Fruit fly (Drosophila melanogaster) whole organism, pupa: Measurements from ENCODE around the gene SLC5A11.

ENCODE experiments used
- CG10348 ChIP-seq: fragments of 200-800 bp; sonication (Bioruptor generic); IDR thresholded peaks from 2 replicates; pipeline ENCODE4 v1.3.6; 2022; ENCODE audit warnings: missing biosample characterization, missing genetic modification characterization
- CG12605 ChIP-seq: fragments of 200-800 bp; sonication (Bioruptor generic); IDR thresholded peaks from 2 replicates; pipeline ENCODE4 v1.3.6; 2022; ENCODE audit warnings: missing biosample characterization, missing genetic modification characterization
- CG13204 ChIP-seq: fragments of 200-800 bp; sonication (Bioruptor generic); optimal IDR thresholded peaks from 2 replicates; lab custom pipeline; 2018; ENCODE audit warnings: missing biosample characterization, mild to moderate bottlenecking, missing genetic modification characterization, moderate library complexity
- CG14655 ChIP-seq: fragments of 200-800 bp; sonication (Bioruptor generic); optimal IDR thresholded peaks from 3 replicates; lab custom pipeline; 2017; ENCODE audit warnings: mild to moderate bottlenecking, missing biosample characterization, missing genetic modification reagents, missing genetic modification characterization
- CG15710 ChIP-seq: fragments of 200-800 bp; sonication (Bioruptor generic); optimal IDR thresholded peaks from 2 replicates; lab custom pipeline; 2018; ENCODE audit warnings: missing biosample characterization, mild to moderate bottlenecking, missing genetic modification characterization, moderate library complexity
- CG17806 ChIP-seq: fragments of 200-800 bp; sonication (Bioruptor generic); optimal IDR thresholded peaks from 2 replicates; lab custom pipeline; 2018; ENCODE audit warnings: missing biosample characterization, mild to moderate bottlenecking, missing genetic modification characterization, moderate library complexity
- CG32121 ChIP-seq: fragments of 200-800 bp; sonication (Bioruptor generic); IDR thresholded peaks from 2 replicates; pipeline ENCODE4 v1.3.6; 2022; ENCODE audit warnings: missing biosample characterization, missing genetic modification characterization
- CG34367 ChIP-seq: fragments of 200-800 bp; sonication (Bioruptor generic); optimal IDR thresholded peaks from 2 replicates; lab custom pipeline; 2018; ENCODE audit warnings: missing biosample characterization, mild to moderate bottlenecking, missing genetic modification characterization
- CG4496 ChIP-seq: fragments of 200-800 bp; sonication (Bioruptor generic); IDR thresholded peaks from 3 replicates; pipeline ENCODE4 v1.3.6; 2022; ENCODE audit warnings: missing biosample characterization, missing genetic modification characterization
- CG8159 ChIP-seq: fragments of 200-800 bp; sonication (Bioruptor generic); optimal IDR thresholded peaks from 3 replicates; lab custom pipeline; 2018; ENCODE audit warnings: missing biosample characterization, mild to moderate bottlenecking, missing genetic modification characterization, moderate library complexity
- CG8301 ChIP-seq: fragments of 200-800 bp; sonication (Bioruptor generic); optimal IDR thresholded peaks from 2 replicates; lab custom pipeline; 2018; ENCODE audit warnings: missing biosample characterization, mild to moderate bottlenecking, missing genetic modification characterization
- CG9948 ChIP-seq: fragments of 200-800 bp; sonication (Bioruptor generic); optimal IDR thresholded peaks from 2 replicates; lab custom pipeline; 2018; ENCODE audit warnings: missing biosample characterization, mild to moderate bottlenecking, missing genetic modification characterization, moderate library complexity
- D1 ChIP-seq: fragments of 200-800 bp; sonication (Bioruptor generic); optimal IDR thresholded peaks from 2 replicates; lab custom pipeline; 2018; ENCODE audit warnings: missing biosample characterization, mild to moderate bottlenecking, missing genetic modification characterization, moderate library complexity
- EcR ChIP-seq: fragments of 200-800 bp; sonication (Bioruptor generic); optimal IDR thresholded peaks from 3 replicates; lab custom pipeline; 2019; ENCODE audit warnings: missing biosample characterization, missing genetic modification characterization, mild to moderate bottlenecking, moderate library complexity, missing genetic modification reagents
- Ets98B ChIP-seq: fragments of 200-800 bp; sonication (Bioruptor generic); IDR thresholded peaks from 2 replicates; pipeline ENCODE4 v1.3.6; 2022; ENCODE audit warnings: missing biosample characterization, missing genetic modification characterization
- Pif1A ChIP-seq: fragments of 200-800 bp; sonication (Bioruptor generic); optimal IDR thresholded peaks from 3 replicates; lab custom pipeline; 2016; ENCODE audit warnings: missing biosample characterization, missing genetic modification characterization
- Pif1B ChIP-seq: fragments of 200-800 bp; sonication (Bioruptor generic); optimal IDR thresholded peaks from 3 replicates; lab custom pipeline; 2016; ENCODE audit warnings: missing biosample characterization, missing genetic modification characterization
- Snoo ChIP-seq: fragments of 200-800 bp; sonication (Bioruptor generic); optimal IDR thresholded peaks from 3 replicates; lab custom pipeline; 2017; ENCODE audit warnings: missing biosample characterization, mild to moderate bottlenecking, missing genetic modification characterization, inconsistent platforms
- fd96Ca ChIP-seq: fragments of 200-800 bp; sonication (Bioruptor generic); IDR thresholded peaks from 3 replicates; pipeline ENCODE4 v1.3.6; 2022; ENCODE audit warnings: missing biosample characterization, missing genetic modification characterization
- gl ChIP-seq: fragments of 200-800 bp; sonication (Bioruptor generic); optimal IDR thresholded peaks from 2 replicates; lab custom pipeline; 2018; ENCODE audit warnings: missing biosample characterization, mild to moderate bottlenecking, missing genetic modification characterization
- rn ChIP-seq: fragments of 200-800 bp; sonication (Bioruptor generic); IDR thresholded peaks from 2 replicates; pipeline ENCODE4 v1.3.6; 2022; ENCODE audit warnings: missing biosample characterization, missing genetic modification characterization

SLC5A11 gene

dm6 chr2L:8170600-8171182, 34.2 kb downstream of the SLC5A11 start:
- no peak for TF ChIP-seq CG9948 (tag; lab: Kevin White, UChicago)
- TF ChIP-seq CG17806, result no peak
- TF ChIP-seq Ets98B (GFP tag; lab: Robert Waterston, UW), result no peak
- TF ChIP-seq gl (tag; lab: Kevin White, UChicago), result no peak
- no peak for TF ChIP-seq Snoo (tag; lab: Kevin White, UChicago)
- TF ChIP-seq CG10348 (GFP tag; lab: Robert Waterston, UW), result no peak
- no peak for TF ChIP-seq CG8159 (tag; lab: Kevin White, UChicago)
- no peak for TF ChIP-seq Pif1B (GFP tag; lab: Kevin White, UChicago)
- no peak for TF ChIP-seq CG32121 (GFP tag; lab: Robert Waterston, UW)
- TF ChIP-seq CG34367, result no peak

- peak; percentile 25 for TF ChIP-seq CG8301
- TF ChIP-seq Ets98B (GFP tag; lab: Robert Waterston, UW), result no peak
- peak; percentile 30 for TF ChIP-seq CG14655 (GFP tag; lab: Kevin White, UChicago)
- peak; percentile 12 for TF ChIP-seq Pif1A (GFP tag; lab: Kevin White, UChicago)
Measured at dm6 chr2L:8168075-8168474, 36.9 kb downstream of the SLC5A11 start.

dm6 chr2L:8165800-8166576, 38.9 kb downstream of the SLC5A11 start:
- no peak for TF ChIP-seq CG10348 (GFP tag; lab: Robert Waterston, UW)
- TF ChIP-seq CG13204, result no peak
- TF ChIP-seq gl (tag; lab: Kevin White, UChicago), result no peak
- TF ChIP-seq Snoo (tag; lab: Kevin White, UChicago), result no peak
- TF ChIP-seq CG8301, result no peak
- no peak for TF ChIP-seq fd96Ca (GFP tag; lab: Robert Waterston, UW)
- TF ChIP-seq CG12605, result no peak
- no peak for TF ChIP-seq Pif1B (GFP tag; lab: Kevin White, UChicago)
- no peak for TF ChIP-seq CG34367
- TF ChIP-seq Pif1A (GFP tag; lab: Kevin White, UChicago), result no peak
- no peak for TF ChIP-seq CG14655 (GFP tag; lab: Kevin White, UChicago)
- TF ChIP-seq EcR (GFP tag; lab: Kevin White, UChicago), result no peak
- TF ChIP-seq CG8159 (tag; lab: Kevin White, UChicago), result no peak
- TF ChIP-seq CG17806, result no peak
- TF ChIP-seq D1 (tag; lab: Kevin White, UChicago), result no peak
- no peak for TF ChIP-seq CG15710 (tag; lab: Kevin White, UChicago)
- TF ChIP-seq CG32121 (GFP tag; lab: Robert Waterston, UW), result no peak
- no peak for TF ChIP-seq Ets98B (GFP tag; lab: Robert Waterston, UW)

dm6 chr2L:8164219-8164618, 40.7 kb downstream of the SLC5A11 start:
- TF ChIP-seq CG12605 (no peak), CG32121 (GFP tag; lab: Robert Waterston, UW) (no peak), CG14655 (GFP tag; lab: Kevin White, UChicago) (no peak)
- TF ChIP-seq, all 21 proteins: peak for 0

- no peak for TF ChIP-seq D1 (tag; lab: Kevin White, UChicago)
- TF ChIP-seq Snoo (tag; lab: Kevin White, UChicago), result no peak
- TF ChIP-seq gl (tag; lab: Kevin White, UChicago), result no peak
- no peak for TF ChIP-seq Ets98B (GFP tag; lab: Robert Waterston, UW)
- TF ChIP-seq CG14655 (GFP tag; lab: Kevin White, UChicago), result no peak
- no peak for TF ChIP-seq CG32121 (GFP tag; lab: Robert Waterston, UW)
- TF ChIP-seq CG13204, result no peak
- TF ChIP-seq CG34367, result no peak
- no peak for TF ChIP-seq Pif1A (GFP tag; lab: Kevin White, UChicago)
- TF ChIP-seq fd96Ca (GFP tag; lab: Robert Waterston, UW), result no peak
- TF ChIP-seq CG10348 (GFP tag; lab: Robert Waterston, UW), result no peak
- no peak for TF ChIP-seq rn
- TF ChIP-seq CG15710 (tag; lab: Kevin White, UChicago), result no peak
- no peak for TF ChIP-seq CG8159 (tag; lab: Kevin White, UChicago)
- TF ChIP-seq EcR (GFP tag; lab: Kevin White, UChicago), result no peak
Measured at dm6 chr2L:8163588-8164166, 41.3 kb downstream of the SLC5A11 start.

dm6 chr2L:8163025-8163351, 41.9 kb downstream of the SLC5A11 start, which contains the start of gene Piezo:
Gene Piezo (plus strand): TSS chr2L:8163073.
- TF ChIP-seq gl (tag; lab: Kevin White, UChicago), result no peak
- no peak for TF ChIP-seq CG17806
- TF ChIP-seq CG13204, result no peak
- no peak for TF ChIP-seq Pif1A (GFP tag; lab: Kevin White, UChicago)
- TF ChIP-seq rn, result no peak
- TF ChIP-seq Ets98B (GFP tag; lab: Robert Waterston, UW), result no peak
- TF ChIP-seq EcR (GFP tag; lab: Kevin White, UChicago), result no peak
- TF ChIP-seq CG9948 (tag; lab: Kevin White, UChicago), result no peak
- no peak for TF ChIP-seq CG32121 (GFP tag; lab: Robert Waterston, UW)
- TF ChIP-seq Pif1B (GFP tag; lab: Kevin White, UChicago), result no peak
- no peak for TF ChIP-seq fd96Ca (GFP tag; lab: Robert Waterston, UW)
- TF ChIP-seq CG15710 (tag; lab: Kevin White, UChicago), result no peak
- no peak for TF ChIP-seq CG34367
- no peak for TF ChIP-seq Snoo (tag; lab: Kevin White, UChicago)
- TF ChIP-seq CG10348 (GFP tag; lab: Robert Waterston, UW), result no peak
- no peak for TF ChIP-seq D1 (tag; lab: Kevin White, UChicago)
- no peak for TF ChIP-seq CG4496
- TF ChIP-seq CG8159 (tag; lab: Kevin White, UChicago), result no peak
- TF ChIP-seq CG8301, result no peak
- no peak for TF ChIP-seq CG14655 (GFP tag; lab: Kevin White, UChicago)
- TF ChIP-seq, all 21 proteins: peak for 0
